Worm (Caenorhabditis elegans): Measurements from ENCODE around the gene pdl-1.

pdl-1 gene

ce11 chrII:7183493-7184272 is at the start of gene pdl-1 (continued):
- TF ChIP-seq tlf-1 (GFP tag; optimal IDR thresholded peaks at IDR 0.05) (peak; percentile 39), attf-3 (GFP tag; conservative IDR thresholded peaks at IDR 0.05) (peak; percentile 71), hmg-1.2 (GFP tag; IDR thresholded peaks at IDR 0.05) (peak; percentile 78), nhr-90 (tag; optimal IDR thresholded peaks at IDR 0.05) (peak; percentile 91), ekl-4 (GFP tag; IDR thresholded peaks at IDR 0.05) (peak; percentile 88), rec-8 (tag; optimal IDR thresholded peaks at IDR 0.05) (peak; percentile 84 to 97), efl-1 (GFP tag; optimal IDR thresholded peaks at IDR 0.05) (no peak), nhr-179 (tag; optimal IDR thresholded peaks at IDR 0.05) (peak; percentile 77), ceh-58 (GFP tag; IDR thresholded peaks at IDR 0.05) (no peak), B0336.3 (GFP tag; IDR thresholded peaks at IDR 0.05) (no peak; the same call in 1 of the 2 replicates), lin-54 (GFP tag; optimal IDR thresholded peaks at IDR 0.05) (peak; percentile 78), egl-18 (GFP tag; IDR thresholded peaks at IDR 0.05) (0 out of 2 replicates have a peak, but pooled peaks have one; percentile 46), lag-1 (GFP tag; IDR thresholded peaks at IDR 0.05) (no peak), bed-1 (GFP tag; IDR thresholded peaks at IDR 0.05) (peak; percentile 94), lin-40 (tag; optimal IDR thresholded peaks at IDR 0.05) (peak; percentile 72), F37B4.10 (GFP tag; IDR thresholded peaks at IDR 0.05) (0 out of 2 replicates have a peak, but pooled peaks have one; percentile 23), F33H1.4 (GFP tag; IDR thresholded peaks at IDR 0.05) (peak; percentile 47; the same call in 1 of the 2 replicates), cebp-1 (GFP tag; IDR thresholded peaks at IDR 0.05) (no peak), cebp-1 (tag; optimal IDR thresholded peaks at IDR 0.05) (peak; percentile 80), pbrm-1 (GFP tag; IDR thresholded peaks at IDR 0.05) (peak; percentile 88), somi-1 (GFP tag; optimal IDR thresholded peaks at IDR 0.05) (peak; percentile 76), B0261.1 (tag; optimal IDR thresholded peaks at IDR 0.05) (peak; percentile 86), pha-4 (tag; optimal IDR thresholded peaks at IDR 0.05) (no peak), dpff-1 (tag; optimal IDR thresholded peaks at IDR 0.05) (peak; percentile 13), ZK185.1 (tag; optimal IDR thresholded peaks at IDR 0.05; ENCODE audit: poor library complexity, severe bottlenecking) (peak; percentile 94), ccch-3 (GFP tag; optimal IDR thresholded peaks at IDR 0.05) (no peak), madf-3 (GFP tag; IDR thresholded peaks at IDR 0.05) (peak; percentile 53; the same call in 1 of the 2 replicates), K12H6.12 (tag; optimal IDR thresholded peaks at IDR 0.05) (peak; percentile 77), die-1 (tag; optimal IDR thresholded peaks at IDR 0.05) (peak; percentile 96), attf-6 (GFP tag; IDR thresholded peaks at IDR 0.05) (no peak; the same call in none of the 2 replicates), madf-6 (GFP tag; IDR thresholded peaks at IDR 0.05) (peak; percentile 73; the same call in 1 of the 2 replicates), tbx-9 (tag; optimal IDR thresholded peaks at IDR 0.05; ENCODE audit: borderline replicate concordance) (peak; percentile 40), hmg-20 (GFP tag; IDR thresholded peaks at IDR 0.05) (peak; percentile 77), Y79H2A.3 (GFP tag; conservative IDR thresholded peaks at IDR 0.05) (peak; percentile 72; the same call in 1 of the 2 replicates), ztf-28 (GFP tag; IDR thresholded peaks at IDR 0.05) (peak; percentile 64; the same call in 1 of the 2 replicates), unc-62 (GFP tag; optimal IDR thresholded peaks at IDR 0.05) (no peak)

DNA sequence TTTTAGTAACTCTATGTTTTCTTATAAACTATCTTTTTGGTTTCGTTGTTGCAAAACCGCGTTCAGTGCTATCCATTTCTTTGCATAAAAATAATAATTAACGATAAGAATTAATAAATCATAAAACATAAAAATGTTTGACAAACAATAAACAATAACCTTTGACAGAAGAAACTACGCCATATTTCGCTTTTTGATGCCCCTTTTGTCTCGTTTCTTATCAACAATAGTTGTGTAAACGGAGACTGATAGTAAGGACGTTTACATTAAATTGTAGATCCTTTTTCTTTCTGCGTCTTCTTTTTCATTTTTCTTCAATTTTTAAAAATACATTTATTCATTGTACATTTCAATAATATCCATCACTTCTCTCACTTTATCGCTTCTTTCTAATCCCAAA is 44.5 kb upstream of the pdl-1 start:
- TF ChIP-seq nhr-80 (tag; optimal IDR thresholded peaks at IDR 0.05) = peak; percentile 28
- no peak for TF ChIP-seq Y53G8AR.9 (GFP tag; conservative IDR thresholded peaks at IDR 0.05)
- no peak for TF ChIP-seq sea-2 (GFP tag; IDR thresholded peaks at IDR 0.05)

All from whole organism, young adult.